Fruit fly (Drosophila melanogaster) whole organism, pupa: ENCODE data around the gene CG32032.
A peak's percentile ranks its signal among the peaks of the same experiment; 100 is the strongest.

ENCODE experiments used
- CG10348 ChIP-seq: fragments of 200-800 bp; sonication (Bioruptor generic); IDR thresholded peaks from 2 replicates; pipeline ENCODE4 v1.3.6; 2022; ENCODE audit warnings: missing biosample characterization, missing genetic modification characterization
- CG12605 ChIP-seq: fragments of 200-800 bp; sonication (Bioruptor generic); IDR thresholded peaks from 2 replicates; pipeline ENCODE4 v1.3.6; 2022; ENCODE audit warnings: missing biosample characterization, missing genetic modification characterization
- CG13204 ChIP-seq: fragments of 200-800 bp; sonication (Bioruptor generic); optimal IDR thresholded peaks from 2 replicates; lab custom pipeline; 2018; ENCODE audit warnings: missing biosample characterization, mild to moderate bottlenecking, missing genetic modification characterization, moderate library complexity
- CG14655 ChIP-seq: fragments of 200-800 bp; sonication (Bioruptor generic); optimal IDR thresholded peaks from 3 replicates; lab custom pipeline; 2017; ENCODE audit warnings: mild to moderate bottlenecking, missing biosample characterization, missing genetic modification reagents, missing genetic modification characterization
- CG15710 ChIP-seq: fragments of 200-800 bp; sonication (Bioruptor generic); optimal IDR thresholded peaks from 2 replicates; lab custom pipeline; 2018; ENCODE audit warnings: missing biosample characterization, mild to moderate bottlenecking, missing genetic modification characterization, moderate library complexity
- CG17806 ChIP-seq: fragments of 200-800 bp; sonication (Bioruptor generic); optimal IDR thresholded peaks from 2 replicates; lab custom pipeline; 2018; ENCODE audit warnings: missing biosample characterization, mild to moderate bottlenecking, missing genetic modification characterization, moderate library complexity
- CG32121 ChIP-seq: fragments of 200-800 bp; sonication (Bioruptor generic); IDR thresholded peaks from 2 replicates; pipeline ENCODE4 v1.3.6; 2022; ENCODE audit warnings: missing biosample characterization, missing genetic modification characterization
- CG34367 ChIP-seq: fragments of 200-800 bp; sonication (Bioruptor generic); optimal IDR thresholded peaks from 2 replicates; lab custom pipeline; 2018; ENCODE audit warnings: missing biosample characterization, mild to moderate bottlenecking, missing genetic modification characterization
- CG4496 ChIP-seq: fragments of 200-800 bp; sonication (Bioruptor generic); IDR thresholded peaks from 3 replicates; pipeline ENCODE4 v1.3.6; 2022; ENCODE audit warnings: missing biosample characterization, missing genetic modification characterization
- CG8159 ChIP-seq: fragments of 200-800 bp; sonication (Bioruptor generic); optimal IDR thresholded peaks from 3 replicates; lab custom pipeline; 2018; ENCODE audit warnings: missing biosample characterization, mild to moderate bottlenecking, missing genetic modification characterization, moderate library complexity
- CG8301 ChIP-seq: fragments of 200-800 bp; sonication (Bioruptor generic); optimal IDR thresholded peaks from 2 replicates; lab custom pipeline; 2018; ENCODE audit warnings: missing biosample characterization, mild to moderate bottlenecking, missing genetic modification characterization
- D1 ChIP-seq: fragments of 200-800 bp; sonication (Bioruptor generic); optimal IDR thresholded peaks from 2 replicates; lab custom pipeline; 2018; ENCODE audit warnings: missing biosample characterization, mild to moderate bottlenecking, missing genetic modification characterization, moderate library complexity
- EcR ChIP-seq: fragments of 200-800 bp; sonication (Bioruptor generic); optimal IDR thresholded peaks from 3 replicates; lab custom pipeline; 2019; ENCODE audit warnings: missing biosample characterization, missing genetic modification characterization, mild to moderate bottlenecking, moderate library complexity, missing genetic modification reagents
- Ets98B ChIP-seq: fragments of 200-800 bp; sonication (Bioruptor generic); IDR thresholded peaks from 2 replicates; pipeline ENCODE4 v1.3.6; 2022; ENCODE audit warnings: missing biosample characterization, missing genetic modification characterization
- Pif1A ChIP-seq: fragments of 200-800 bp; sonication (Bioruptor generic); optimal IDR thresholded peaks from 3 replicates; lab custom pipeline; 2016; ENCODE audit warnings: missing biosample characterization, missing genetic modification characterization
- Pif1B ChIP-seq: fragments of 200-800 bp; sonication (Bioruptor generic); optimal IDR thresholded peaks from 3 replicates; lab custom pipeline; 2016; ENCODE audit warnings: missing biosample characterization, missing genetic modification characterization
- fd96Ca ChIP-seq: fragments of 200-800 bp; sonication (Bioruptor generic); IDR thresholded peaks from 3 replicates; pipeline ENCODE4 v1.3.6; 2022; ENCODE audit warnings: missing biosample characterization, missing genetic modification characterization
- gl ChIP-seq: fragments of 200-800 bp; sonication (Bioruptor generic); optimal IDR thresholded peaks from 2 replicates; lab custom pipeline; 2018; ENCODE audit warnings: missing biosample characterization, mild to moderate bottlenecking, missing genetic modification characterization
- rn ChIP-seq: fragments of 200-800 bp; sonication (Bioruptor generic); IDR thresholded peaks from 2 replicates; pipeline ENCODE4 v1.3.6; 2022; ENCODE audit warnings: missing biosample characterization, missing genetic modification characterization

CG32032 gene

dm6 chr3L:9129583-9130146 is 36.8 kb downstream of the CG32032 start:
- TF ChIP-seq CG8301 (tag; lab: Kevin White, UChicago) (no peak), CG4496 (GFP tag; lab: Robert Waterston, UW) (0 out of 3 replicates have a peak, but pooled peaks have one; percentile 54), CG14655 (GFP tag; lab: Kevin White, UChicago) (no peak), CG8159 (no peak), CG34367 (tag; lab: Kevin White, UChicago) (no peak), CG15710 (tag; lab: Kevin White, UChicago) (no peak), fd96Ca (GFP tag; lab: Robert Waterston, UW) (0 out of 3 replicates have a peak, but pooled peaks have one; percentile 47), rn (GFP tag; lab: Robert Waterston, UW) (no peak)

dm6 chr3L:9134349-9134748 is 41.5 kb downstream of the CG32032 start, which contains the start of the genes bol and Dhpr:
Gene bol (minus strand): TSS chr3L:9134405.
Gene Dhpr (plus strand): TSS chr3L:9134560.
- TF ChIP-seq D1 (no peak), CG12605 (GFP tag; lab: Robert Waterston, UW) (peak; percentile 78), EcR (GFP tag; lab: Kevin White, UChicago) (peak; percentile 65), CG10348 (GFP tag; lab: Robert Waterston, UW) (no peak), Ets98B (GFP tag; lab: Robert Waterston, UW) (peak; percentile 37; the same call in 1 of the 2 replicates)

dm6 chr3L:9135792-9136191 is 42.9 kb downstream of the CG32032 start:
- no peak for TF ChIP-seq CG4496 (GFP tag; lab: Robert Waterston, UW)
- TF ChIP-seq rn (GFP tag; lab: Robert Waterston, UW), result no peak
- TF ChIP-seq EcR (GFP tag; lab: Kevin White, UChicago), result no peak
- no peak for TF ChIP-seq gl (tag; lab: Kevin White, UChicago)
- TF ChIP-seq CG13204, result no peak
- TF ChIP-seq Ets98B (GFP tag; lab: Robert Waterston, UW), result no peak
- TF ChIP-seq Pif1A (GFP tag; lab: Kevin White, UChicago), result no peak
- TF ChIP-seq CG32121 (GFP tag; lab: Robert Waterston, UW), result no peak
- TF ChIP-seq fd96Ca (GFP tag; lab: Robert Waterston, UW), result no peak
- no peak for TF ChIP-seq CG8301 (tag; lab: Kevin White, UChicago)
- TF ChIP-seq CG34367 (tag; lab: Kevin White, UChicago), result no peak
- TF ChIP-seq Pif1B (GFP tag; lab: Kevin White, UChicago), result no peak
- no peak for TF ChIP-seq CG10348 (GFP tag; lab: Robert Waterston, UW)
- TF ChIP-seq CG12605 (GFP tag; lab: Robert Waterston, UW), result no peak

- TF ChIP-seq CG17806 (tag; lab: Kevin White, UChicago) (no peak), D1 (peak; percentile 67)
Measured at dm6 chr3L:9136976-9137954, 44.4 kb downstream of the CG32032 start, which contains the start of the genes Use1 and nwk. Gene Use1 (minus strand): TSS chr3L:9137181. Gene nwk (plus strand): TSS chr3L:9137860.

dm6 chr3L:9139553-9139952 is 46.7 kb downstream of the CG32032 start:
- no peak for TF ChIP-seq Ets98B (GFP tag; lab: Robert Waterston, UW)
- TF ChIP-seq CG14655 (GFP tag; lab: Kevin White, UChicago), result no peak
- TF ChIP-seq Pif1A (GFP tag; lab: Kevin White, UChicago), result no peak
- no peak for TF ChIP-seq gl (tag; lab: Kevin White, UChicago)
- no peak for TF ChIP-seq CG13204
- no peak for TF ChIP-seq CG34367 (tag; lab: Kevin White, UChicago)

dm6 chr3L:9141998-9142397 is 49.1 kb downstream of the CG32032 start:
- no peak for TF ChIP-seq Ets98B (GFP tag; lab: Robert Waterston, UW)
- no peak for TF ChIP-seq Pif1B (GFP tag; lab: Kevin White, UChicago)
